Worm (Caenorhabditis elegans) whole organism, L4 larva: Measurements from ENCODE around the gene dhs-30.
"Not testable (repeated sequence)": the region's sequence is repeated elsewhere in the genome, so short reads cannot be mapped to it uniquely, and the experiment has no call there.

Source experiments
- ceh-32 ChIP-seq: sonication (generic microtip); optimal IDR thresholded peaks from 2 replicates; lab custom pipeline; 2016; ENCODE audit warnings: mild to moderate bottlenecking, missing genetic modification characterization, missing compliant biosample characterization; ENCODE audit not compliant: poor library complexity
- lim-7 ChIP-seq: fragments of 200-800 bp; sonication (Bioruptor generic); IDR thresholded peaks from 2 replicates; pipeline ENCODE4 v1.3.6; 2022; ENCODE audit warnings: missing genetic modification characterization, missing compliant biosample characterization
- nhr-10 ChIP-seq: fragments of 150-350 bp; optimal IDR thresholded peaks from 2 replicates; lab custom pipeline; 2014; ENCODE audit warnings: missing biosample characterization, missing genetic modification characterization
- nhr-77 ChIP-seq: fragments of 150-350 bp; optimal IDR thresholded peaks from 2 replicates; lab custom pipeline; 2014; ENCODE audit warnings: missing biosample characterization, missing genetic modification characterization
- php-3 ChIP-seq: fragments of 200-800 bp; sonication (Bioruptor generic); IDR thresholded peaks from 2 replicates; pipeline ENCODE4 v1.3.6; 2022; ENCODE audit warnings: missing genetic modification reagents, missing genetic modification characterization, missing compliant biosample characterization
- skn-1 ChIP-seq: fragments of 150-350 bp; optimal IDR thresholded peaks from 2 replicates; lab custom pipeline; 2014; ENCODE audit warnings: missing biosample characterization, missing genetic modification characterization

- TF ChIP-seq skn-1 (tag; lab: Kevin White, UChicago); nhr-77 (tag; lab: Kevin White, UChicago); php-3 (GFP tag; lab: Robert Waterston, UW); ceh-32 (tag; lab: Kevin White, UChicago); lim-7 (GFP tag; lab: Robert Waterston, UW); nhr-10: not testable (repeated sequence)
Observed at ce11 chrX:17255750-17256149, 20.1 kb upstream of the dhs-30 start.
